Worm (Caenorhabditis elegans): ENCODE results near the gene idpp-12.

DNA sequence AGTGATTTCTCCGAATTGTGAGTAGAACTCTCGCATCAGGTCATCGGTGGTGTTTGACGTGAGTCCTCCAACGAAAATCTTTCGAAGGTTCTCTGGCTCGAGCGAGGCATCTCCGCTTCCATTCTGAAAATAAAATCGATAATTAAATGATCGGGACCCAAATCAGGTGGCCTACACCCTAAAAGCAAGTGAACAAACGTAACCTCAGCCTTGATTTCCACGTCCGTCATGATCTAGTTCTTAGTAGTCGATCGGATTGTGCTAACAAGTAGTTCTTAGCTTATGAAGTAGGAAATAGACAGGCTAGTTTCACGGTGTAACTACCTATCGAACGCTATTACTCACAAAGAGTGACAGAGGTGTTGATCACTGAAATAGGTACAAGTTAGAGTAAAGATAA lies 34.4 kb downstream of the idpp-12 start:
- no peak for TF ChIP-seq egl-27 (tag; optimal IDR thresholded peaks at IDR 0.05)
- TF ChIP-seq mef-2 (tag; optimal IDR thresholded peaks at IDR 0.05), result no peak
- TF ChIP-seq lin-14 (GFP tag; optimal IDR thresholded peaks at IDR 0.05), result no peak
- no peak for TF ChIP-seq elt-2 (tag; optimal IDR thresholded peaks at IDR 0.05)
- no peak for TF ChIP-seq nhr-77 (tag; optimal IDR thresholded peaks at IDR 0.05)
- no peak for TF ChIP-seq fkh-10 (GFP tag; optimal IDR thresholded peaks at IDR 0.05)
- TF ChIP-seq dsc-1 (tag; optimal IDR thresholded peaks at IDR 0.05), result no peak
- TF ChIP-seq tbx-2 (tag; optimal IDR thresholded peaks at IDR 0.05), result no peak
- TF ChIP-seq elt-3 (tag; optimal IDR thresholded peaks at IDR 0.05), result no peak

Data from whole organism, L1 larva.